Worm (Caenorhabditis elegans) whole organism, midembryonic: Measurements from ENCODE around the gene R07B7.6.

Experiments used
- flt-1 ChIP-seq: fragments of 200-800 bp; sonication (Bioruptor generic); IDR thresholded peaks from 2 replicates; pipeline ENCODE4 v1.3.6; 2022; ENCODE audit warnings: missing genetic modification characterization, missing compliant biosample characterization
- ztf-29 ChIP-seq: fragments of 200-800 bp; sonication (Bioruptor generic); IDR thresholded peaks from 2 replicates; pipeline ENCODE4 v1.3.6; 2022; ENCODE audit warnings: missing genetic modification reagents, missing genetic modification characterization, missing compliant biosample characterization

DNA sequence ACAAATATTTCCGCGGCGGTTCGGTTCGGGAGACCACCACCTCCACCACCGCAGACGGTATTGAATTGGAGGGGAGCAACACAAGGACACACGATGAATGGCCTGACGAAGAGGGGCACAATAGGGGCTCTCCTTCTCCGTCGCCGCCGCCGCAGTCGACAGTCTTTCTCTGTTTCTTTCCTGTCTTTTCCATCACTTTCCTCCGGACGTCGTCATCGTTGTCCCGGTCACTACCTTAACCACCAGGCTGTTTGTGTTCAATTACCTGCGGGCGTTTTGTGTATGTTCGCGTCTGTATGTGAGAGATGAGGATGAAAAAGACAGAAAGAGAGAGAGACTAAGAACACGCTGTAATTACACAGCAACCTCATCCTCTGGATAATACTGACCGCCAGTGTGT lies 35.0 kb downstream of the R07B7.6 start:
- TF ChIP-seq ztf-29 (no peak), flt-1 (no peak)
